Fruit fly (Drosophila melanogaster) whole organism, wandering third instar larva: ENCODE data around the gene mbf1.
A peak's percentile ranks its signal among the peaks of the same experiment; 100 is the strongest.

Source experiments
- Abd-B ChIP-seq: fragments of >200 bp; optimal IDR thresholded peaks from 2 replicates; lab custom pipeline; 2017; ENCODE audit warnings: missing biosample characterization, missing genetic modification characterization
- CG32264 ChIP-seq: fragments of 200-800 bp; sonication (Bioruptor generic); optimal IDR thresholded peaks from 2 replicates; lab custom pipeline; 2016; ENCODE audit warnings: missing biosample characterization, missing genetic modification characterization
- CG9705 ChIP-seq: fragments of 200-800 bp; sonication (Bioruptor generic); optimal IDR thresholded peaks from 2 replicates; lab custom pipeline; 2018; ENCODE audit warnings: missing biosample characterization, mild to moderate bottlenecking, missing genetic modification characterization
- CrebA ChIP-seq: fragments of 200-800 bp; sonication (Bioruptor generic); optimal IDR thresholded peaks from 2 replicates; lab custom pipeline; 2016; ENCODE audit warnings: missing biosample characterization, mild to moderate bottlenecking, missing genetic modification characterization, borderline replicate concordance
- Dfd ChIP-seq: fragments of >200 bp; optimal IDR thresholded peaks from 2 replicates; lab custom pipeline; 2017; ENCODE audit warnings: missing biosample characterization, missing genetic modification characterization
- Dif ChIP-seq: fragments of 200-275, 200-300 bp; sonication (Bioruptor generic); optimal IDR thresholded peaks from 2 replicates; lab custom pipeline; 2018; ENCODE audit warnings: missing biosample characterization, missing genetic modification characterization; ENCODE audit not compliant: partially characterized antibody
- GATAd ChIP-seq: sonication (Bioruptor generic); optimal IDR thresholded peaks from 2 replicates; lab custom pipeline; 2016; ENCODE audit warnings: missing biosample characterization, missing genetic modification characterization
- HLH106 ChIP-seq: fragments of 200-800 bp; optimal IDR thresholded peaks from 3 replicates; lab custom pipeline; 2019; ENCODE audit warnings: missing biosample characterization, mild to moderate bottlenecking, missing genetic modification characterization, moderate library complexity
- Hnf4 ChIP-seq: fragments of 200-800 bp; sonication (Bioruptor generic); optimal IDR thresholded peaks from 2 replicates; lab custom pipeline; 2016; ENCODE audit warnings: missing biosample characterization, mild to moderate bottlenecking, missing genetic modification characterization
- Hr78 ChIP-seq: fragments of >200 bp; optimal IDR thresholded peaks from 2 replicates; lab custom pipeline; 2017; ENCODE audit warnings: missing biosample characterization, missing genetic modification characterization
- Hr83 ChIP-seq: fragments of 200-300 bp; sonication (Bioruptor generic); optimal IDR thresholded peaks from 2 replicates; lab custom pipeline; 2016; ENCODE audit warnings: missing biosample characterization, mild to moderate bottlenecking, missing genetic modification characterization, moderate library complexity; ENCODE audit not compliant: poor library complexity, severe bottlenecking
- Jra ChIP-seq: sonication (Bioruptor generic); optimal IDR thresholded peaks from 2 replicates; lab custom pipeline; 2016; ENCODE audit warnings: missing biosample characterization, missing genetic modification characterization
- Mio ChIP-seq: sonication (Bioruptor generic); optimal IDR thresholded peaks from 2 replicates; lab custom pipeline; 2016; ENCODE audit warnings: missing biosample characterization, missing genetic modification characterization
- Myc ChIP-seq: fragments of >200 bp; optimal IDR thresholded peaks from 2 replicates; lab custom pipeline; 2017
- N ChIP-seq: fragments of >200 bp; optimal IDR thresholded peaks from 2 replicates; lab custom pipeline; 2018; ENCODE audit warnings: missing biosample characterization, missing external identifiers, missing genetic modification characterization
- OdsH ChIP-seq: fragments of 200-800 bp; sonication (Bioruptor generic); optimal IDR thresholded peaks from 2 replicates; lab custom pipeline; 2016; ENCODE audit warnings: missing biosample characterization, mild to moderate bottlenecking, missing genetic modification characterization
- Rel ChIP-seq, 2 experiments: fragments of 200-800 bp; sonication (Bioruptor generic) in 1 of 2; optimal IDR thresholded peaks; 2 replicates in 1 of 2; 3 replicates in 1 of 2; lab custom pipeline; 2016 to 2019; ENCODE audit warnings: mild to moderate bottlenecking in 2 of 2, missing biosample characterization in 2 of 2, missing genetic modification characterization in 2 of 2, moderate library complexity in 1 of 2
- Sp1 ChIP-seq: fragments of 200-800 bp; sonication (Bioruptor generic); optimal IDR thresholded peaks from 3 replicates; lab custom pipeline; 2019; ENCODE audit warnings: missing biosample characterization, mild to moderate bottlenecking, missing genetic modification characterization, moderate library complexity
- Vsx2 ChIP-seq: fragments of 200-300, 225-300 bp; sonication (Bioruptor generic); optimal IDR thresholded peaks from 2 replicates; lab custom pipeline; 2018; ENCODE audit warnings: missing biosample characterization, missing genetic modification characterization; ENCODE audit not compliant: partially characterized antibody
- br ChIP-seq: fragments of 200-800 bp; sonication (Bioruptor generic); optimal IDR thresholded peaks from 2 replicates; lab custom pipeline; 2016; ENCODE audit warnings: missing biosample characterization, missing genetic modification characterization
- brk ChIP-seq: fragments of 200-800 bp; sonication (Bioruptor generic); optimal IDR thresholded peaks from 2 replicates; lab custom pipeline; 2016; ENCODE audit warnings: missing biosample characterization, mild to moderate bottlenecking, missing genetic modification characterization
- dl ChIP-seq, 2 experiments: fragments of 175-275, 200-275 bp in 1 of 2; fragments of 200-275 bp in 1 of 2; sonication (Bioruptor generic); optimal IDR thresholded peaks; lab custom pipeline; 2018; ENCODE audit warnings: mild to moderate bottlenecking in 2 of 2, missing biosample characterization in 2 of 2, missing genetic modification characterization in 2 of 2, moderate library complexity in 2 of 2; ENCODE audit not compliant: partially characterized antibody in 2 of 2, insufficient read depth in 1 of 2
- dmrt93B ChIP-seq: fragments of 200-800 bp; sonication (Bioruptor generic); optimal IDR thresholded peaks from 2 replicates; lab custom pipeline; 2018; ENCODE audit warnings: missing biosample characterization, mild to moderate bottlenecking, missing genetic modification characterization
- dsf ChIP-seq: sonication (Bioruptor generic); optimal IDR thresholded peaks from 2 replicates; lab custom pipeline; 2016; ENCODE audit warnings: missing biosample characterization, missing genetic modification characterization, borderline replicate concordance
- ey ChIP-seq: fragments of 200-800 bp; sonication (Bioruptor generic); optimal IDR thresholded peaks from 2 replicates; lab custom pipeline; 2016; ENCODE audit warnings: missing biosample characterization, missing genetic modification characterization
- foxo ChIP-seq, 2 experiments: fragments of 200-800 bp; sonication (Bioruptor generic); optimal IDR thresholded peaks; 2 replicates in 1 of 2; 3 replicates in 1 of 2; lab custom pipeline; 2016 to 2017; ENCODE audit warnings: missing biosample characterization in 2 of 2, missing genetic modification characterization in 2 of 2
- fru ChIP-seq: fragments of 200-800 bp; sonication (Bioruptor generic); optimal IDR thresholded peaks from 3 replicates; lab custom pipeline; 2016; ENCODE audit warnings: missing biosample characterization, mild to moderate bottlenecking, missing genetic modification characterization
- h ChIP-seq: fragments of 200-800 bp; sonication (Bioruptor generic); optimal IDR thresholded peaks from 3 replicates; lab custom pipeline; 2016; ENCODE audit warnings: missing biosample characterization, mild to moderate bottlenecking, missing genetic modification characterization
- jim ChIP-seq: fragments of 175-275, 200-325 bp; sonication (Bioruptor generic); optimal IDR thresholded peaks from 2 replicates; lab custom pipeline; 2016; ENCODE audit warnings: missing biosample characterization, mild to moderate bottlenecking, missing genetic modification characterization
- lola ChIP-seq: fragments of >200 bp; optimal IDR thresholded peaks from 2 replicates; lab custom pipeline; 2017; ENCODE audit warnings: missing biosample characterization, missing genetic modification characterization
- pan ChIP-seq: fragments of >200 bp; optimal IDR thresholded peaks from 2 replicates; lab custom pipeline; 2017
- psq ChIP-seq: fragments of 200-800 bp; sonication (Bioruptor generic); optimal IDR thresholded peaks from 3 replicates; lab custom pipeline; 2017; ENCODE audit warnings: missing biosample characterization, mild to moderate bottlenecking, missing genetic modification characterization, moderate library complexity
- rgr ChIP-seq: fragments of 200-800 bp; sonication (Bioruptor generic); optimal IDR thresholded peaks from 3 replicates; lab custom pipeline; 2016; ENCODE audit warnings: missing biosample characterization, mild to moderate bottlenecking, missing genetic modification characterization
- sage ChIP-seq: fragments of 200-800 bp; sonication (Bioruptor generic); optimal IDR thresholded peaks from 2 replicates; lab custom pipeline; 2016; ENCODE audit warnings: missing biosample characterization, mild to moderate bottlenecking, missing genetic modification characterization
- sv ChIP-seq: fragments of 200-800 bp; sonication (Bioruptor generic); optimal IDR thresholded peaks from 3 replicates; lab custom pipeline; 2016; ENCODE audit warnings: missing biosample characterization, missing genetic modification characterization
- tai ChIP-seq: sonication (Bioruptor generic); optimal IDR thresholded peaks from 2 replicates; lab custom pipeline; 2016; ENCODE audit warnings: missing biosample characterization, missing genetic modification characterization
- usp ChIP-seq: fragments of >200 bp; optimal IDR thresholded peaks from 2 replicates; lab custom pipeline; 2017; ENCODE audit warnings: missing biosample characterization, missing genetic modification characterization
- woc ChIP-seq: sonication (Bioruptor generic); optimal IDR thresholded peaks from 2 replicates; lab custom pipeline; 2016; ENCODE audit warnings: missing biosample characterization, mild to moderate bottlenecking, missing genetic modification characterization

The mbf1 gene

DNA sequence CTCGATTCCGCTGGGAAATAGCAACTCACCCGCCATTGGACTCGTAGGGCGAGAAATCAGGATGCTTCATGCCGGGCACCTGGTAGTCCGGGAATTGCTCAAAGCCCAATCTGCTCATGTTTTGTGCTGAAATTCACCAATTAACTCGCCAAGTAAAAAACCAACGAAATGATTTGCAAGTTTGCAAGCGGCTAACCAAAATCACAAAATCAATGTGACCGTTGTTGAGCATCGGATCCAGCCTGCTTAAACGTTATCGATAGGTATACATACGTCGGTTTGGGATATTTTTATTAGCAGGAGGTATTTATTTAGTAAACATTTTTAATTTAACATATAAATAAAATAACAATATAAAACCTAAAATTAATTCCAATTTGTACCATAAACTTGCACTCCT lies 36.0 kb downstream of the mbf1 start, which contains the start of gene Prosbeta6:
Gene Prosbeta6, minus strand, starts transcription at position 218 of the 400 bp plus-strand sequence.
- TF ChIP-seq fru = no peak
- TF ChIP-seq Hr78 (GFP tag; lab: Kevin White, UChicago) = no peak
- TF ChIP-seq foxo (GFP tag; optimal IDR thresholded peaks at IDR 0.05; lab: Kevin White, UChicago) = no peak
- peak; percentile 25 for TF ChIP-seq brk

- peak; percentile 6 for TF ChIP-seq Mio (GFP tag; lab: Kevin White, UChicago)
- TF ChIP-seq Rel (GFP tag; optimal IDR thresholded peaks at IDR 0.05; lab: Kevin White, UChicago) = no peak
- peak; percentile 61 for TF ChIP-seq Rel (tag; optimal IDR thresholded peaks at IDR 0.05; lab: Kevin White, UChicago)
- no peak for TF ChIP-seq Dfd (GFP tag; lab: Kevin White, UChicago)
- peak; percentile 89 for TF ChIP-seq Jra (GFP tag; lab: Kevin White, UChicago)
- peak; percentile 62 for TF ChIP-seq CG32264 (GFP tag; lab: Kevin White, UChicago)
- peak; percentile 79 for TF ChIP-seq woc (GFP tag; lab: Kevin White, UChicago)
- no peak for TF ChIP-seq Abd-B
- TF ChIP-seq Vsx2 (GFP tag; lab: Kevin White, UChicago) = no peak
- peak; percentile 83 for TF ChIP-seq Sp1 (GFP tag; lab: Kevin White, UChicago)
- peak; percentile 77 for TF ChIP-seq OdsH (GFP tag; lab: Kevin White, UChicago)
- peak; percentile 74 for TF ChIP-seq psq
- no peak for TF ChIP-seq dl (GFP tag; optimal IDR thresholded peaks at IDR 0.05; lab: Kevin White, UChicago; ENCODE audit: insufficient read depth in 1 of 2, partially characterized antibody in 2 of 2)
- no peak for TF ChIP-seq tai (GFP tag; lab: Kevin White, UChicago)
- peak; percentile 13 for TF ChIP-seq Myc (lab: Kevin White, UChicago)
- no peak for TF ChIP-seq pan (lab: Kevin White, UChicago)
- peak; percentile 85 for TF ChIP-seq ey (GFP tag; lab: Kevin White, UChicago)
- peak; percentile 77 for TF ChIP-seq GATAd (GFP tag; lab: Kevin White, UChicago)
- no peak for TF ChIP-seq lola (GFP tag; lab: Kevin White, UChicago)
- peak; percentile 21 for TF ChIP-seq Hr83
- TF ChIP-seq Hnf4 = peak; percentile 92
- no peak for TF ChIP-seq usp (GFP tag; lab: Kevin White, UChicago)
- peak; percentile 85 for TF ChIP-seq HLH106
- TF ChIP-seq brk = peak; percentile 90
- peak; percentile 77 for TF ChIP-seq dsf
- no peak for TF ChIP-seq Hr78 (GFP tag; lab: Kevin White, UChicago)
- TF ChIP-seq jim (GFP tag; lab: Kevin White, UChicago) = no peak
- TF ChIP-seq dmrt93B (GFP tag; lab: Kevin White, UChicago) = peak; percentile 54
- TF ChIP-seq br (GFP tag; lab: Kevin White, UChicago) = peak; percentile 80
- peak; percentile 62 for TF ChIP-seq sage (GFP tag; lab: Kevin White, UChicago)
- peak; percentile 82 for TF ChIP-seq sv (GFP tag; lab: Kevin White, UChicago)
- no peak for TF ChIP-seq Dif (GFP tag; lab: Kevin White, UChicago)
- TF ChIP-seq CrebA = no peak
- TF ChIP-seq CG9705 (GFP tag; lab: Kevin White, UChicago) = peak; percentile 75
- peak; percentile 84 for TF ChIP-seq fru
- TF ChIP-seq h (GFP tag; lab: Kevin White, UChicago) = peak; percentile 90
- no peak for TF ChIP-seq N
- TF ChIP-seq rgr = peak; percentile 87
- TF ChIP-seq foxo (GFP tag; optimal IDR thresholded peaks at IDR 0.05; lab: Kevin White, UChicago) = peak; percentile 51 to 88
Measured at dm6 chr3L:16612152-16612551, 37.9 kb downstream of the mbf1 start, which contains the start of gene CG4101. Gene CG4101, plus strand, starts transcription at chr3L:16612486.

DNA sequence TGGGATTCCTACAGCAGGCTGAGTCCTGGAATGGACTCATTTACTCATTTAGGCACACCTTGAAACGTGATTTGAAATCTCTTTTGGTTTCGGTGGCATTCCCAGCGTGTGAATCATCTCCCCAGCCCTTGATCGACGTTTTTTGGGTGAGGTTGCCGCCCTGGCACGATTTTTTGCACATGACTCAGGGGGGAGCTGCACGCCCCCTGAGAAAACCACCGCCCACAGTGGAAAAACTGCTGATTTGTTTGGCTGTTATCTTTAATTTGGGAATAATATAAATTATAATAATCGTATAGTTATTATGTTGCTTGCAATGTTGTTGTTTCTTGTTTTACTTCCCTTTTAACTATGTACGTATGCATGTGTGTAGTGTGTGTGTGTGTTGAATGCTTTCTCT lies 38.7 kb downstream of the mbf1 start:
- TF ChIP-seq pan (lab: Kevin White, UChicago) (no peak), psq (peak; percentile 10), ey (GFP tag; lab: Kevin White, UChicago) (no peak), CG32264 (GFP tag; lab: Kevin White, UChicago) (no peak), brk (no peak), usp (GFP tag; lab: Kevin White, UChicago) (no peak), Jra (GFP tag; lab: Kevin White, UChicago) (peak; percentile 74), dmrt93B (GFP tag; lab: Kevin White, UChicago) (no peak), h (GFP tag; lab: Kevin White, UChicago) (peak; percentile 48), sage (GFP tag; lab: Kevin White, UChicago) (peak; percentile 62), fru (peak; percentile 5), Abd-B (no peak), Dfd (GFP tag; lab: Kevin White, UChicago) (no peak), Myc (lab: Kevin White, UChicago) (no peak), Mio (GFP tag; lab: Kevin White, UChicago) (no peak), foxo (GFP tag; optimal IDR thresholded peaks at IDR 0.05; lab: Kevin White, UChicago) (peak in 1 of 2 experiments; percentile 47), CrebA (no peak), OdsH (GFP tag; lab: Kevin White, UChicago) (no peak), Vsx2 (GFP tag; lab: Kevin White, UChicago) (no peak), Hr83 (peak; percentile 60), dl (GFP tag; optimal IDR thresholded peaks at IDR 0.05; lab: Kevin White, UChicago; ENCODE audit: insufficient read depth in 1 of 2, partially characterized antibody in 2 of 2) (no peak), lola (GFP tag; lab: Kevin White, UChicago) (no peak), Rel (GFP tag; optimal IDR thresholded peaks at IDR 0.05; lab: Kevin White, UChicago) (peak; percentile 52), Rel (tag; optimal IDR thresholded peaks at IDR 0.05; lab: Kevin White, UChicago) (peak; percentile 76), tai (GFP tag; lab: Kevin White, UChicago) (no peak), rgr (peak; percentile 37), CG9705 (GFP tag; lab: Kevin White, UChicago) (no peak), sv (GFP tag; lab: Kevin White, UChicago) (no peak), GATAd (GFP tag; lab: Kevin White, UChicago) (no peak), dsf (no peak), woc (GFP tag; lab: Kevin White, UChicago) (no peak), N (no peak), HLH106 (peak; percentile 26), jim (GFP tag; lab: Kevin White, UChicago) (no peak), Sp1 (GFP tag; lab: Kevin White, UChicago) (no peak), br (GFP tag; lab: Kevin White, UChicago) (peak; percentile 15), Dif (GFP tag; lab: Kevin White, UChicago) (no peak), Hr78 (GFP tag; lab: Kevin White, UChicago) (no peak), Hnf4 (no peak)
- TF ChIP-seq, all 38 proteins: peak for 11
